Fruit fly (Drosophila melanogaster) whole organism, embryonic: ENCODE measurements around the gene CG6912.

Source experiments
- BEAF-32 ChIP-seq: fragments of 200-800 bp; sonication (Bioruptor generic); optimal IDR thresholded peaks from 3 replicates; lab custom pipeline; 2017; ENCODE audit warnings: missing biosample characterization, missing genetic modification characterization, mild to moderate bottlenecking, moderate library complexity, missing genetic modification reagents
- CG10321 ChIP-seq: fragments of 200-800 bp; sonication (Bioruptor generic); IDR thresholded peaks from 2 replicates; pipeline ENCODE4 v1.3.6; 2022; ENCODE audit warnings: missing biosample characterization, missing genetic modification characterization
- CG10543 ChIP-seq: fragments of 200-800 bp; sonication (Bioruptor generic); optimal IDR thresholded peaks from 3 replicates; lab custom pipeline; 2017; ENCODE audit warnings: missing biosample characterization, mild to moderate bottlenecking, missing genetic modification characterization, moderate library complexity
- CG12769 ChIP-seq: fragments of 200-800 bp; sonication (Bioruptor generic); optimal IDR thresholded peaks from 2 replicates; lab custom pipeline; 2019; ENCODE audit warnings: missing biosample characterization, mild to moderate bottlenecking, missing genetic modification characterization, moderate library complexity
- CG13894 ChIP-seq: fragments of 200-800 bp; sonication (Bioruptor generic); optimal IDR thresholded peaks from 3 replicates; lab custom pipeline; 2018; ENCODE audit warnings: missing biosample characterization, mild to moderate bottlenecking, missing genetic modification characterization, moderate library complexity
- CG1529 ChIP-seq: fragments of 200-800 bp; sonication (Bioruptor generic); optimal IDR thresholded peaks from 3 replicates; lab custom pipeline; 2018; ENCODE audit warnings: missing biosample characterization, missing genetic modification characterization
- CG15479 ChIP-seq: fragments of 200-800 bp; sonication (Bioruptor generic); optimal IDR thresholded peaks from 3 replicates; lab custom pipeline; 2019; ENCODE audit warnings: missing biosample characterization, mild to moderate bottlenecking, missing genetic modification characterization, moderate library complexity
- CG15696 ChIP-seq: fragments of 200-800 bp; sonication (Bioruptor generic); optimal IDR thresholded peaks from 2 replicates; lab custom pipeline; 2019; ENCODE audit warnings: missing biosample characterization, mild to moderate bottlenecking, missing genetic modification characterization, moderate library complexity
- CG32772 ChIP-seq: fragments of 200-800 bp; sonication (Bioruptor generic); IDR thresholded peaks from 2 replicates; pipeline ENCODE4 v1.3.6; 2022; ENCODE audit warnings: missing biosample characterization, missing genetic modification characterization
- CG4328 ChIP-seq: fragments of 200-800 bp; sonication (Bioruptor generic); optimal IDR thresholded peaks from 3 replicates; lab custom pipeline; 2017; ENCODE audit warnings: missing biosample characterization, missing genetic modification reagents, missing genetic modification characterization
- CG4360 ChIP-seq: fragments of 200-800 bp; sonication (Bioruptor generic); IDR thresholded peaks from 2 replicates; pipeline ENCODE4 v1.3.6; 2022; ENCODE audit warnings: missing biosample characterization, missing genetic modification characterization
- CG4707 ChIP-seq: fragments of 200-800 bp; sonication (Bioruptor generic); optimal IDR thresholded peaks from 2 replicates; lab custom pipeline; 2018; ENCODE audit warnings: missing biosample characterization, mild to moderate bottlenecking, missing genetic modification characterization, moderate library complexity
- CG9727 ChIP-seq: fragments of 200-800 bp; sonication (Bioruptor generic); optimal IDR thresholded peaks from 3 replicates; lab custom pipeline; 2017; ENCODE audit warnings: missing biosample characterization, mild to moderate bottlenecking, missing genetic modification characterization
- CHES-1-like ChIP-seq: fragments of 200-800 bp; sonication (Bioruptor generic); optimal IDR thresholded peaks from 2 replicates; lab custom pipeline; 2016; ENCODE audit warnings: missing biosample characterization, missing genetic modification characterization
- Deaf1 ChIP-seq: fragments of 200-800 bp; optimal IDR thresholded peaks from 3 replicates; lab custom pipeline; 2019; ENCODE audit warnings: missing biosample characterization, mild to moderate bottlenecking, missing genetic modification characterization, moderate library complexity
- Ets65A ChIP-seq: fragments of 200-800 bp; sonication (Bioruptor generic); peaks from one replicate; lab custom pipeline; 2016; ENCODE audit warnings: missing biosample characterization, missing genetic modification characterization
- Fer2 ChIP-seq: fragments of 200-800 bp; sonication (Bioruptor generic); optimal IDR thresholded peaks from 2 replicates; lab custom pipeline; 2018; ENCODE audit warnings: missing biosample characterization, mild to moderate bottlenecking, missing genetic modification characterization, moderate library complexity
- Hr78 ChIP-seq, 2 experiments: fragments of 200-800 bp in 1 of 2; fragments of >200 bp in 1 of 2; sonication (Bioruptor generic) in 1 of 2; optimal IDR thresholded peaks; 2 replicates each; lab custom pipeline; 2017 to 2019; ENCODE audit warnings: missing biosample characterization in 2 of 2, missing genetic modification characterization in 2 of 2, mild to moderate bottlenecking in 1 of 2, moderate library complexity in 1 of 2
- Med ChIP-seq: fragments of 200-800 bp; sonication (Bioruptor generic); peaks from one replicate; lab custom pipeline; 2016; ENCODE audit warnings: missing biosample characterization, missing genetic modification characterization, mild to moderate bottlenecking, inconsistent platforms, moderate library complexity
- Nf-YB ChIP-seq: fragments of 200-800 bp; sonication (Bioruptor generic); optimal IDR thresholded peaks from 3 replicates; lab custom pipeline; 2019; ENCODE audit warnings: missing biosample characterization, mild to moderate bottlenecking, missing genetic modification characterization, moderate library complexity
- Pdp1 ChIP-seq, 2 experiments: fragments of 200-800 bp; sonication (Bioruptor generic); optimal IDR thresholded peaks; 3 replicates each; lab custom pipeline; 2016; ENCODE audit warnings: missing biosample characterization in 2 of 2, missing genetic modification characterization in 2 of 2, mild to moderate bottlenecking in 1 of 2, moderate library complexity in 1 of 2
- abd-A ChIP-seq: fragments of 200-800 bp; sonication (Bioruptor generic); optimal IDR thresholded peaks from 3 replicates; lab custom pipeline; 2019; ENCODE audit warnings: missing biosample characterization, mild to moderate bottlenecking, missing genetic modification characterization, moderate library complexity
- cg ChIP-seq: fragments of 200-800 bp; sonication (Bioruptor generic); optimal IDR thresholded peaks from 3 replicates; lab custom pipeline; 2019; ENCODE audit warnings: missing biosample characterization, mild to moderate bottlenecking, missing genetic modification characterization, moderate library complexity
- chinmo ChIP-seq: fragments of 200-800 bp; sonication (Bioruptor generic); IDR thresholded peaks from 4 replicates; pipeline ENCODE4 v1.3.6; 2022; ENCODE audit warnings: missing biosample characterization, missing genetic modification characterization; ENCODE audit not compliant: partially characterized antibody
- crol ChIP-seq: fragments of 200-800 bp; sonication (Bioruptor generic); IDR thresholded peaks from 2 replicates; pipeline ENCODE4 v1.3.6; 2022; ENCODE audit warnings: missing biosample characterization, missing genetic modification characterization
- gce ChIP-seq: fragments of 200-800 bp; sonication (Bioruptor generic); IDR thresholded peaks from 3 replicates; pipeline ENCODE4 v1.3.6; 2022; ENCODE audit warnings: missing biosample characterization, missing genetic modification characterization
- gsb ChIP-seq: fragments of 200-800 bp; sonication (Bioruptor generic); IDR thresholded peaks from 2 replicates; pipeline ENCODE4 v1.3.6; 2022; ENCODE audit warnings: missing biosample characterization, missing genetic modification characterization
- hkb ChIP-seq, 2 experiments: fragments of 200-800 bp in 1 of 2; fragments of >200 bp in 1 of 2; sonication (Bioruptor generic) in 1 of 2; IDR thresholded peaks in 1 of 2; optimal IDR thresholded peaks in 1 of 2; 2 replicates each; pipeline versions ENCODE4 v1.3.6 to Lab custom; 2017 to 2022; ENCODE audit warnings: missing biosample characterization in 1 of 2, missing genetic modification characterization in 1 of 2
- oc ChIP-seq: fragments of 200-800 bp; sonication (Bioruptor generic); optimal IDR thresholded peaks from 2 replicates; lab custom pipeline; 2018; ENCODE audit warnings: missing biosample characterization, mild to moderate bottlenecking, missing genetic modification characterization, moderate library complexity
- sd ChIP-seq: fragments of 200-800 bp; sonication (Bioruptor generic); optimal IDR thresholded peaks from 3 replicates; lab custom pipeline; 2018; ENCODE audit warnings: missing biosample characterization, mild to moderate bottlenecking, missing genetic modification characterization, moderate library complexity
- seq ChIP-seq: fragments of 200-800 bp; sonication (Bioruptor generic); IDR thresholded peaks from 2 replicates; pipeline ENCODE4 v1.3.6; 2022; ENCODE audit warnings: missing biosample characterization, missing genetic modification characterization
- slp2 ChIP-seq: fragments of 200-800 bp; sonication (Bioruptor generic); optimal IDR thresholded peaks from 2 replicates; lab custom pipeline; 2016; ENCODE audit warnings: missing biosample characterization, missing genetic modification characterization
- sob ChIP-seq: fragments of 200-800 bp; sonication (Bioruptor generic); IDR thresholded peaks from 2 replicates; pipeline ENCODE4 v1.3.6; 2022; ENCODE audit warnings: missing biosample characterization, missing genetic modification characterization
- sr ChIP-seq: fragments of 200-800 bp; sonication (Bioruptor generic); IDR thresholded peaks from 3 replicates; pipeline ENCODE4 v1.3.6; 2022; ENCODE audit warnings: missing biosample characterization, missing genetic modification characterization
- tgo ChIP-seq: fragments of 200-800 bp; sonication (Bioruptor generic); IDR thresholded peaks from 3 replicates; pipeline ENCODE4 v1.3.6; 2022; ENCODE audit warnings: missing biosample characterization, missing genetic modification characterization
- tna ChIP-seq: fragments of 200-800 bp; sonication (Bioruptor generic); IDR thresholded peaks from 2 replicates; pipeline ENCODE4 v1.3.6; 2022; ENCODE audit warnings: missing biosample characterization, missing genetic modification characterization; ENCODE audit not compliant: partially characterized antibody
- ttk ChIP-seq: fragments of 200-800 bp; sonication (Bioruptor generic); IDR thresholded peaks from 2 replicates; pipeline ENCODE4 v2.1.2; 2022; ENCODE audit warnings: missing biosample characterization, missing genetic modification characterization
- vvl ChIP-seq: fragments of 200-800 bp; sonication (Bioruptor generic); IDR thresholded peaks from 2 replicates; pipeline ENCODE4 v1.3.6; 2022; ENCODE audit warnings: missing biosample characterization, missing genetic modification characterization
- zen ChIP-seq: fragments of 200-800 bp; sonication (Bioruptor generic); optimal IDR thresholded peaks from 3 replicates; lab custom pipeline; 2018; ENCODE audit warnings: missing biosample characterization, mild to moderate bottlenecking, missing genetic modification characterization, moderate library complexity

The CG6912 gene

DNA sequence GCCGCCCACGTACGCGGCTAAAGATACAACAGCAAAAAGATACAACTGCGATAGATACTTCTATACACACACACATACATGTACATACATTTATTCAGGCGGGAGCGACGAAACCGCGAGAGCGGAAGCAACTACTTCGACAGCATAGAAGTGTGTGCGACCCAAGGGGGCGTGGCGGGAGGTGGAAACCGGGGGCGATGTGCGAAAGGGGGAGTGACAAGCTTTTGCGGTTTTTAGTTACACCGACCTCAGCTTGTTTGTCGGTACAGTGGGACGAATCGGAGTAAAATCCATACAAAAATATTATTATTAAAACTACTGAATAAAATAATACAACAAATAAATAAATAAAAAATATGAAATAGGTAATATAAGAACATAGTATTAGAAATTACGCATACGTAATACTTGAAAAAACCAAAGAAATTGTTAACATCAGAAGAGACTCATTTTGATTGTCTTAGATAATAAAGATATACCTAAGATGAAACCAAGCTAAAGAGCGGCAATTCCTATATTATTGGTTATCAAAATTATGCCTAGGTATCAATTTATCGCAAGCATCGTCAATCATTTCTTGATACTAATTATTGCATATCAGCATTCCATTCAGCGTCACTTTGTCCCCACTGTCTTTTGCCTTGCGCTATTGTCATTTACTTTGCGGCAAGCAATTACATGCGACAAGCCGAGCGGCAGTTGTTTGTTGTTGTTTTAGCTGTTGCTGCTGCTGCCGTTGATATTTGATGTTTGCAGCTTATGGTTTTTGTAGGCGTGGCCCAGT, 8.0 kb downstream of the CG6912 start (continued):
- TF ChIP-seq Nf-YB (GFP tag; lab: Kevin White, UChicago), result peak; percentile 8

DNA sequence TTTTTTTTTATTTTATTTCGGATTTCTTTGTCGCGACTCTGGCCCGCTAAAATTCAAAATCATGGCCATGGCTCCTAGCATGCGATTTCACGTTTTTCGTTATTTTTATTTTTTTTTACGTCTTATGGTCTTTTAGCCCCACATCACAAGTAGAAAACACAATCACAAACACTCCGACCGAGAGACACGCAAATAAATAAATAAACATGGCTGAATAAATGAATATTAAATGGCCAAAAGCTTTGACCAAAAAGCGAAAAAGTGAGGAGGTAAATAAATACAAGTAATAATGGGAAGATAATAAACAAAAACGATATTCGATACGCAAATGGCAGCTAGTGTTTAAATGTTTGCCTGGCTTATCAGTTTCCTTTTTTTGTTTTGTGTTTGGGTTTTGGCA, 8.7 kb downstream of the CG6912 start:
- TF ChIP-seq slp2 (GFP tag; lab: Kevin White, UChicago) (no peak), Med (GFP tag; lab: Kevin White, UChicago) (peak; percentile 62), tgo (GFP tag; lab: Robert Waterston, UW) (no peak), cg (GFP tag; lab: Kevin White, UChicago) (no peak), BEAF-32 (no peak), seq (GFP tag; lab: Robert Waterston, UW) (0 out of 2 replicates have a peak, but pooled peaks have one; percentile 8), CG4707 (GFP tag; lab: Kevin White, UChicago) (no peak), vvl (GFP tag; lab: Robert Waterston, UW) (peak; percentile 92)

DNA sequence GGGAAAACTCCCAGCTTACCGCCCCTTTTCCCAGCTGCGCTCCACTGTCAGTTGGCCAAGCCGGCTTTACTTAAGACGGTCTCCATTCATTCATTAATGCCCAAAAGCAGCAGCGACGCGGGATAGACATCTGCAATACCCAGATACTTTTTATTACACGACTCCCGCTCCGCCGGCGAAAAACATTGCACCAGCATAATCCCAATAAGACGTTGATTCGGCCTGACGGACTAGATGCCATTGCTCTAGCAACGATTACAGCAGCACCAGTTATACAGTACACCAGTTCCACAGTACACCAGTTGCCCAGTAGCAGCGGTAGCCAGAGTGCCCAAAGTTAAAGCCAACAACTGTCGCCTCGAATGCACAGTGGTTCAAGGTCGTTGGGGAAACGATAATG, 11.0 kb downstream of the CG6912 start:
- peak; percentile 83 for TF ChIP-seq oc
- TF ChIP-seq zen, result no peak
- peak; percentile 21; the same call in 1 of the 2 replicates for TF ChIP-seq gsb (GFP tag; lab: Robert Waterston, UW)
- peak; percentile 61 for TF ChIP-seq Ets65A (GFP tag; lab: Kevin White, UChicago)
- TF ChIP-seq CG4360 (GFP tag; lab: Robert Waterston, UW), result 0 out of 2 replicates have a peak, but pooled peaks have one; percentile 14

DNA sequence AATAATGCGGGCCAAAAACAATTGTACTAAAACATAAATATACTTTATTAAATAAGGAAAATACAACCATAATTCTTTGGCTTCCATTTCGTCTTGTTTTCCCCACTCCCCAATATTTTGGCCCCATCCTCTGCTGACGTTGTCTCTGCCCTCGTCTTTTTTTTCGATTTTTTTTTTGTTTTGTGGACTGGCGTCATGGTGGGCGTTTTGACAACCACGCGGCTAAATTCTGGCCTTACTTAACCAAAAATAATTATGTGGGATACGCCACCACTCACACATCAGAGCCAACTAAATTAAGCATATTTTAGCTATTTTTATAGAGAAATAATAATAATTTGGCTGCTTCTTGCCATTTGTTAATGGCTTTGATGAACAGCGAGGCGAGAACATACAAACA, 12.2 kb downstream of the CG6912 start:
- peak in 1 of 2 experiments; percentile 15 for TF ChIP-seq Pdp1 (GFP tag; optimal IDR thresholded peaks at IDR 0.05; lab: Kevin White, UChicago)
- TF ChIP-seq abd-A (tag; lab: Kevin White, UChicago), result peak; percentile 36
- no peak for TF ChIP-seq sob (GFP tag; lab: Robert Waterston, UW)
- no peak for TF ChIP-seq tna
- peak; percentile 54 for TF ChIP-seq CG32772 (GFP tag; lab: Robert Waterston, UW)
- no peak for TF ChIP-seq ttk (GFP tag; lab: Robert Waterston, UW)
- TF ChIP-seq CHES-1-like (GFP tag; lab: Kevin White, UChicago), result no peak
- no peak for TF ChIP-seq CG1529 (GFP tag; lab: Kevin White, UChicago)
- TF ChIP-seq CG15479 (GFP tag; lab: Kevin White, UChicago), result no peak
- no peak for TF ChIP-seq Fer2 (tag; lab: Kevin White, UChicago)
- TF ChIP-seq chinmo (GFP tag; lab: Robert Waterston, UW), result 0 out of 4 replicates have a peak, but pooled peaks have one; percentile 41
- peak; percentile 99 for TF ChIP-seq sr (GFP tag; lab: Robert Waterston, UW)
- peak; percentile 43 for TF ChIP-seq CG4328 (GFP tag; lab: Kevin White, UChicago)
- peak; percentile 81 for TF ChIP-seq sd (tag; lab: Kevin White, UChicago)
- TF ChIP-seq CG9727 (GFP tag; lab: Kevin White, UChicago), result no peak

DNA sequence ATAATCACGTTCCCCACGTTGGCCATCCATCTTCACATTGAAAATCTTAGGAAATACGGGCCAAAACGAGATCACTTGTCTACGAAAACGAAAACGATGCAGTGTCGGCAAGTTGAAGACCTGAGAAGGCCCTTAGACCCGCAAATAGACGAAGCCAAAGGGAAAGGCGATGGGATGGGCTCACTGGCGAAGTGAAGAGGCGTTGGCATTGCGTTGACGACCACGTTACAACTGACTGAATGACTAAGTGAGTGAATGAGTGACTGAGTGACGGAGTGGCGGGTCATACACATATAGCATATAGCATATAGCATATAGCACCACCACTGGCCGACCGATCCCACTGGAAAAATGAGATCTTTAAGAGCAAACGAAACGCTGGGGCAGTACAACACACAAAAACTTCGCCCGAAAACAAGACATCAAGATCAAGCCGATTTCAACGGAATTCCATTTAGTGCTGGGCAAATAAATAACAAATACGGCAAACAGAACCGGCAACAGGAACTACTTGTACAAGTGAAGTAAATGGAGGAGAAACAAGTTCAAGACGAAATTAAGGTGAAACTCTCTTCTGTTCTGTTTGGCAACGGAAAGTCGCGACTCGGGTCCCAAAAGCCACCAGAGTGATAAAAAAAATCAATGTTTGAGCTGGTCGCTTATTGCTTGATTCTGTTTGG, 13.6 kb downstream of the CG6912 start:
- TF ChIP-seq gce (GFP tag; lab: Robert Waterston, UW) (0 out of 3 replicates have a peak, but pooled peaks have one; percentile 5), crol (GFP tag; lab: Robert Waterston, UW) (peak; percentile 27; the same call in 1 of the 2 replicates), CG13894 (peak; percentile 90), CG10321 (GFP tag; lab: Robert Waterston, UW) (0 out of 2 replicates have a peak, but pooled peaks have one; percentile 18), hkb (optimal IDR thresholded peaks at IDR 0.05; lab: Kevin White, UChicago) (no peak), hkb (GFP tag; IDR thresholded peaks at IDR 0.05; lab: Robert Waterston, UW) (0 out of 2 replicates have a peak, but pooled peaks have one; percentile 12), Hr78 (GFP tag; optimal IDR thresholded peaks at IDR 0.05; lab: Kevin White, UChicago) (peak in 1 of 2 experiments; percentile 49), sr (GFP tag; lab: Robert Waterston, UW) (peak; percentile 95), Deaf1 (tag; lab: Kevin White, UChicago) (peak; percentile 18), sd (tag; lab: Kevin White, UChicago) (peak; percentile 11), CG10543 (GFP tag; lab: Kevin White, UChicago) (peak; percentile 22), CG12769 (tag; lab: Kevin White, UChicago) (peak; percentile 92), abd-A (tag; lab: Kevin White, UChicago) (no peak), CG15696 (tag; lab: Kevin White, UChicago) (peak; percentile 5)
